Worm (Caenorhabditis elegans) whole organism, late embryonic: ENCODE data around the gene sdc-3.
A peak's percentile ranks its signal among the peaks of the same experiment; 100 is the strongest.

Experiments used
- C38D4.7 ChIP-seq: fragments of 200-800 bp; sonication (Bioruptor generic); optimal IDR thresholded peaks from 2 replicates; lab custom pipeline; 2018; ENCODE audit warnings: mild to moderate bottlenecking, missing genetic modification characterization, moderate library complexity, missing compliant biosample characterization
- F13H6.1 ChIP-seq: sonication (generic microtip); optimal IDR thresholded peaks from 2 replicates; lab custom pipeline; 2016; ENCODE audit warnings: missing genetic modification characterization, missing compliant biosample characterization
- K02D7.2 ChIP-seq: sonication (generic microtip); optimal IDR thresholded peaks from 2 replicates; lab custom pipeline; 2017; ENCODE audit warnings: mild to moderate bottlenecking, missing genetic modification characterization, missing compliant biosample characterization
- ceh-14 ChIP-seq: sonication (generic microtip); optimal IDR thresholded peaks from 2 replicates; lab custom pipeline; 2016; ENCODE audit warnings: missing genotype, missing genetic modification characterization, missing compliant biosample characterization
- ceh-19 ChIP-seq: fragments of 200-800 bp; sonication (Bioruptor generic); optimal IDR thresholded peaks from 2 replicates; lab custom pipeline; 2018; ENCODE audit warnings: mild to moderate bottlenecking, missing genetic modification characterization, missing compliant biosample characterization
- ceh-24 ChIP-seq: sonication (generic microtip); optimal IDR thresholded peaks from 2 replicates; lab custom pipeline; 2016; ENCODE audit warnings: mild to moderate bottlenecking, missing genetic modification characterization, missing compliant biosample characterization
- ceh-31 ChIP-seq: sonication (generic microtip); optimal IDR thresholded peaks from 2 replicates; lab custom pipeline; 2016; ENCODE audit warnings: missing genetic modification characterization, missing compliant biosample characterization
- ceh-48 ChIP-seq: sonication (generic microtip); optimal IDR thresholded peaks from 2 replicates; lab custom pipeline; 2016; ENCODE audit warnings: missing genetic modification characterization, inconsistent platforms, missing compliant biosample characterization
- che-1 ChIP-seq: sonication (generic microtip); optimal IDR thresholded peaks from 2 replicates; lab custom pipeline; 2016; ENCODE audit warnings: mild to moderate bottlenecking, missing genetic modification characterization, missing compliant biosample characterization
- elt-4 ChIP-seq: sonication (generic microtip); optimal IDR thresholded peaks from 2 replicates; lab custom pipeline; 2016; ENCODE audit warnings: missing genetic modification characterization, missing compliant biosample characterization
- eyg-1 ChIP-seq: sonication (generic microtip); optimal IDR thresholded peaks from 2 replicates; lab custom pipeline; 2016; ENCODE audit warnings: missing genotype, missing genetic modification characterization, missing compliant biosample characterization
- fax-1 ChIP-seq: sonication (generic microtip); optimal IDR thresholded peaks from 2 replicates; lab custom pipeline; 2016; ENCODE audit warnings: missing genotype, missing genetic modification characterization, missing compliant biosample characterization
- hlh-13 ChIP-seq: fragments of 200-800 bp; sonication (Bioruptor generic); optimal IDR thresholded peaks from 2 replicates; lab custom pipeline; 2018; ENCODE audit warnings: mild to moderate bottlenecking, missing genetic modification characterization, missing compliant biosample characterization
- hlh-6 ChIP-seq: sonication (generic microtip); optimal IDR thresholded peaks from 2 replicates; lab custom pipeline; 2016; ENCODE audit warnings: missing genotype, missing genetic modification characterization, missing compliant biosample characterization
- hlh-8 ChIP-seq: sonication (generic microtip); optimal IDR thresholded peaks from 2 replicates; lab custom pipeline; 2016; ENCODE audit warnings: missing genotype, missing genetic modification characterization, missing compliant biosample characterization
- lim-6 ChIP-seq: sonication (generic microtip); optimal IDR thresholded peaks from 2 replicates; lab custom pipeline; 2016; ENCODE audit warnings: missing genetic modification characterization, missing compliant biosample characterization
- lin-11 ChIP-seq: fragments of 200-800 bp; sonication (Bioruptor generic); optimal IDR thresholded peaks from 2 replicates; lab custom pipeline; 2018; ENCODE audit warnings: mild to moderate bottlenecking, missing genetic modification characterization, missing compliant biosample characterization
- madf-2 ChIP-seq: sonication (generic microtip); optimal IDR thresholded peaks from 2 replicates; lab custom pipeline; 2017; ENCODE audit warnings: missing genetic modification characterization, missing compliant biosample characterization
- nfya-1 ChIP-seq: sonication (generic microtip); optimal IDR thresholded peaks from 2 replicates; lab custom pipeline; 2017; ENCODE audit warnings: missing genetic modification characterization, mild to moderate bottlenecking, missing compliant biosample characterization, antibody characterized with exemption, moderate library complexity
- pat-9 ChIP-seq: fragments of 200-800 bp; sonication (Bioruptor generic); optimal IDR thresholded peaks from 2 replicates; lab custom pipeline; 2018; ENCODE audit warnings: mild to moderate bottlenecking, missing genetic modification characterization, moderate library complexity, missing compliant biosample characterization
- pqm-1 ChIP-seq: sonication (generic microtip); optimal IDR thresholded peaks from 2 replicates; lab custom pipeline; 2016; ENCODE audit warnings: missing genetic modification characterization, missing compliant biosample characterization
- ref-2 ChIP-seq: sonication (generic microtip); optimal IDR thresholded peaks from 2 replicates; lab custom pipeline; 2016; ENCODE audit warnings: missing genetic modification characterization, missing compliant biosample characterization
- rnt-1 ChIP-seq: sonication (generic microtip); optimal IDR thresholded peaks from 2 replicates; lab custom pipeline; 2016; ENCODE audit warnings: missing genetic modification characterization, missing compliant biosample characterization
- sox-2 ChIP-seq: fragments of 200-800 bp; sonication (Bioruptor generic); IDR thresholded peaks from 2 replicates; pipeline ENCODE4 v1.3.6; 2022; ENCODE audit warnings: missing genetic modification reagents, missing genetic modification characterization, missing compliant biosample characterization
- sox-4 ChIP-seq: sonication (generic microtip); optimal IDR thresholded peaks from 2 replicates; lab custom pipeline; 2017; ENCODE audit warnings: mild to moderate bottlenecking, missing genetic modification characterization, inconsistent platforms, missing compliant biosample characterization
- tbx-2 ChIP-seq: sonication (generic microtip); optimal IDR thresholded peaks from 2 replicates; lab custom pipeline; 2016; ENCODE audit warnings: missing genetic modification characterization, missing compliant biosample characterization
- unc-55 ChIP-seq: sonication (generic microtip); optimal IDR thresholded peaks from 2 replicates; lab custom pipeline; 2017; ENCODE audit warnings: missing biosample characterization, missing genetic modification reagents, missing genetic modification characterization
- unc-86 ChIP-seq: sonication (generic microtip); optimal IDR thresholded peaks from 2 replicates; lab custom pipeline; 2016; ENCODE audit warnings: missing genetic modification characterization, missing compliant biosample characterization
- ztf-16 ChIP-seq: sonication (generic microtip); optimal IDR thresholded peaks from 2 replicates; lab custom pipeline; 2017; ENCODE audit warnings: missing genetic modification characterization, missing compliant biosample characterization

sdc-3 gene

DNA sequence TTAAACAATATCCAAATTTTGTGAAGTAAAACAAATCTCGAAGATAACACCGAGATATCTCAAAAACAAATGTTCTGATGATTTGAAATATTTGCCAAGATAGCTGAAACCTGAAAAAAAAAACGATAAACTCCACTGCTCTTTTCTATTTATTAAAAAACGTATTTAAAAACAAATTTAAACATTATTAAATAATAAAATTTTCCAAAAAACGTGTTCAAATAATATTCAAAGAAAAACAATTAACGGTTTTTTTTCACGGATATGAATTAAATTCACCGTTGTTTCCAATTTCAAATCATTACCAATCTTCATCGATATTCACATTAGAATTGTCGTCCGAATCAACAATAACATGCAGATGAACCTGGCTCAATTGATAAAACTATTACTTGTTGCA is 51.8 kb downstream of the sdc-3 start, which contains the start of gene irld-14:
irld-14 (plus strand) TSS at position 301 of the 400 bp plus-strand sequence.
- TF ChIP-seq fax-1 (tag; lab: Kevin White, UChicago) (no peak), tbx-2 (tag; lab: Kevin White, UChicago) (no peak), ceh-48 (tag; lab: Kevin White, UChicago) (no peak), ref-2 (tag; lab: Kevin White, UChicago) (no peak), ztf-16 (no peak)

DNA sequence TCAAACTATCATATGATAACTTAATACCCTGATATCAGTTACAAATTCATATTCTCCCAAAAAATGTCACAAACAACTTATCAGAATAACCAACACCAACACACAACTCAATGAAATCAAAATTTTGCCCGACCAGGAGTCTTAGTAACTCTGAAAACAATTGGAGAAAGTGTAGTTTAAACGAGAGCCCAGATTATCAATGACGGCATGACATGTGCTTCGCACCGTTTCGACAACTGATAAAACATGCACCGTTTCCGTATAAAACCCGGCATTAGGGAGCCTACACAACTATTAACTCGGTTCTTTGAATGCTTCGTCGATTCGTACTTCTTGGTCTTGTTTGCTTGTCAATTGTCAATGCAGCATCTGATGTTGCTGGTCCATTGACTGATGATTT is 54.4 kb downstream of the sdc-3 start, which contains the start of gene fil-1:
fil-1 (plus strand) TSS at position 219 of the 400 bp plus-strand sequence.
- TF ChIP-seq nfya-1 (tag; lab: Kevin White, UChicago), result no peak
- TF ChIP-seq K02D7.2 (tag; lab: Kevin White, UChicago), result no peak
- no peak for TF ChIP-seq ceh-19 (GFP tag; lab: Kevin White, UChicago)
- TF ChIP-seq ceh-24, result no peak
- TF ChIP-seq hlh-8 (tag; lab: Kevin White, UChicago), result no peak
- TF ChIP-seq pqm-1 (tag; lab: Kevin White, UChicago), result no peak
- no peak for TF ChIP-seq lin-11
- TF ChIP-seq unc-55, result no peak
- no peak for TF ChIP-seq che-1 (tag; lab: Kevin White, UChicago)
- no peak for TF ChIP-seq ceh-14
- TF ChIP-seq unc-86, result no peak
- TF ChIP-seq madf-2, result no peak
- TF ChIP-seq elt-4, result no peak
- no peak for TF ChIP-seq eyg-1 (tag; lab: Kevin White, UChicago)
- TF ChIP-seq ref-2 (tag; lab: Kevin White, UChicago), result no peak
- no peak for TF ChIP-seq C38D4.7 (GFP tag; lab: Kevin White, UChicago)
- no peak for TF ChIP-seq ceh-48 (tag; lab: Kevin White, UChicago)
- TF ChIP-seq F13H6.1 (tag; lab: Kevin White, UChicago), result no peak
- no peak for TF ChIP-seq ztf-16

DNA sequence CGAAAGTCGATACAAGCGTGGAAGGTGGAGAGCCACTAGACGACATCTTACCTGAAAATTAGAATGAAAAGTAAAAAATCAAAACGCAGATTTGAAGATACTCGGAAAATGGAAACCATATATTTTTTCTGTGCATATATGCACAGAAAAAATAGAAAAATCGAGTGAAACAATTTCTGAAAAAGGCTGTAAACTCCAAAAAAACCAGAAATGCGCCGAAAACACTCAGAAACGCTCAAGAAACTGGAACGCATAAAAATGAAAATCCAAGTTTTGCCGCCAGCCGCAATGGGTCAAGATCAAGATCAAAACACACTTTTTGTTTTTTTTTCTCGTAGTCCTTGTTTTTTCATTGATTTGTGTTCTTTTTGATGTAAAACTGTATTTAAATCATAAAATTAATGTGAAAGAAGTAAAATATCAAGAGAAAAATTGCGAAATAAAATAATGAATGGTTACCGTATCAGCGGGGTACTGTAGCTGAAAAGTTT is 55.3 kb downstream of the sdc-3 start, which contains the start of gene T01C3.3:
T01C3.3 (minus strand) TSS at position 51 of the 491 bp plus-strand sequence.
- TF ChIP-seq pat-9 (no peak), sox-2 (no peak), ceh-48 (tag; lab: Kevin White, UChicago) (no peak), hlh-13 (GFP tag; lab: Kevin White, UChicago) (no peak)

DNA sequence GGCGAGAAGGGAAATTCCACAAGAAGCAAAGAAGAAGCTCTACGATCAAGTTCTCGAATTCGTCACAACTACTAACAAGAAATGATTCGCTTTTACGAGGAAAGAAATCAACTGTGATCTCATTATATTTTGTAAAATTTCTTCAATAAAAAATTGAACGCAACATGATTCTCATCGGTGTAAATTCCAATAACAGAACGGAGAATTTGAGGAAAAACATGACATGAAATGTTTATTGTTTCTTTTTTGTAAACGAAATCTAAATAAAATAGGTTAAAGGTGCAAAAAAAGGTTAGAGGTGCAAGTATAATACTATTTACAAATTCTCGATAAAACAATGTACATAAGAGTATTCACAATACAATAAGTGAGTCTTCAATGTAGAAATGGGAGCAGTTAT is 56.5 kb downstream of the sdc-3 start:
- TF ChIP-seq ref-2 (tag; lab: Kevin White, UChicago) (no peak), rnt-1 (tag; lab: Kevin White, UChicago) (no peak), sox-4 (no peak), lim-6 (tag; lab: Kevin White, UChicago) (no peak)

DNA sequence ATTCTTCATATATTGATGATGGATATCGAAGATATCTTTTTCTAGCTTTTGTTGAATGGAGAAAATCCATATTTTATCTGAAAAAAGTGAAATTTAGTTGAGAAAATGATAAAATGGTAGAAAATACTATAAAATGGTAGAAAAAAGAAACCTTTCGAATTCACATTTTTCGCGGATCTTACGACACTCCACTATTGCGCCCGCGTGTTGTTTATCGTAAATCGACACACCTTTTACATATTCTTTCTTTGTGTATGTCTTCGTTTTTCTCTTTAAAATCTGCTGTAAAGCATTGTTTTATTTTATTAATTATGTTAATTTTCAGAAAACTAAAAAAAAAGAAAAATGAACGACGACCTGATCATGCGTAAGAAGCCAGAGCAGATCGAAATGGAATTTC is 57.2 kb downstream of the sdc-3 start, which contains the start of the genes cdt-2 and T01C3.2:
cdt-2 (minus strand) TSS at position 284 of the 400 bp plus-strand sequence.
T01C3.2 (plus strand) TSS at position 326 of the 400 bp plus-strand sequence.
- no peak for TF ChIP-seq hlh-6 (tag; lab: Kevin White, UChicago)
- TF ChIP-seq F13H6.1 (tag; lab: Kevin White, UChicago), result no peak
- TF ChIP-seq ceh-31, result no peak
- TF ChIP-seq hlh-13 (GFP tag; lab: Kevin White, UChicago), result no peak
- TF ChIP-seq nfya-1 (tag; lab: Kevin White, UChicago), result peak; percentile 19
- TF ChIP-seq, all 69 proteins: peak for 1
